Worm (Caenorhabditis elegans) whole organism, L2 larva: ENCODE measurements around the gene F22E5.2.

Experiments used
- blmp-1 ChIP-seq: sonication (generic microtip); optimal IDR thresholded peaks from 2 replicates; lab custom pipeline; 2017; ENCODE audit warnings: missing genetic modification characterization, mild to moderate bottlenecking, missing compliant biosample characterization, antibody characterized with exemption, moderate library complexity; ENCODE audit not compliant: insufficient read depth
- egl-27 ChIP-seq: sonication (generic microtip); optimal IDR thresholded peaks from 3 replicates; lab custom pipeline; 2017; ENCODE audit warnings: missing biosample characterization, missing genetic modification reagents, missing genetic modification characterization
- elt-1 ChIP-seq: fragments of 150-350 bp; optimal IDR thresholded peaks from 2 replicates; lab custom pipeline; 2014; ENCODE audit warnings: missing biosample characterization, missing genetic modification characterization
- elt-3 ChIP-seq: sonication (generic microtip); optimal IDR thresholded peaks from 2 replicates; lab custom pipeline; 2017; ENCODE audit warnings: missing biosample characterization, missing genetic modification characterization
- gmeb-1 ChIP-seq: fragments of 150-350 bp; optimal IDR thresholded peaks from 2 replicates; lab custom pipeline; 2014; ENCODE audit warnings: missing biosample characterization, missing genetic modification characterization
- lin-13 ChIP-seq: fragments of 150-350 bp; optimal IDR thresholded peaks from 2 replicates; lab custom pipeline; 2014; ENCODE audit warnings: missing biosample characterization, missing genetic modification reagents, missing genetic modification characterization
- mdl-1 ChIP-seq, 2 experiments: fragments of 150-350 bp in 1 of 2; sonication (generic microtip) in 1 of 2; optimal IDR thresholded peaks; 2 replicates each; lab custom pipeline; 2017; ENCODE audit warnings: missing biosample characterization in 2 of 2, missing genetic modification characterization in 2 of 2
- nhr-6 ChIP-seq: fragments of 150-350 bp; optimal IDR thresholded peaks from 2 replicates; lab custom pipeline; 2014; ENCODE audit warnings: missing biosample characterization, missing genetic modification characterization
- ztf-11 ChIP-seq: sonication (generic microtip); optimal IDR thresholded peaks from 2 replicates; lab custom pipeline; 2017; ENCODE audit warnings: missing biosample characterization, missing genetic modification characterization

DNA sequence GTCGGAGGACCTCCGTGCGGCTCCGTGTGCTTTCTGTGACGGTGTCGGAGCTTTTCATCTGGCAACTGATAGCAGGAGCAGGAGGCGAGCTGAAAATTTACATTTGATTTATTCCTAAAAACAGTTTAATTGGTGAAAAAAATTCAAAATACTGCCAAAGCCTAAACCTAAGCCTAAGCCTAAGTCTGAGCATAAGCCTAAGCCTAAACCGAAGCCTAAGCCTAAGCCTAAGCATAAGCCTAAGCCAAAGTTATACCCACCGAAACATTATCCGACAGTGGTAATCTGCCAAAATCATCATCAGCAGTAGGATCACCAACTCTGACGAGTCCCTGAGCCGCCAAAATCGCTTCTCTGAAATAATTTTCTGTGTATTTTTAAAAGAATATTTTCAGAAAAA is 19.6 kb downstream of the F22E5.2 start:
- no peak for TF ChIP-seq mdl-1 (tag; optimal IDR thresholded peaks at IDR 0.05; lab: Kevin White, UChicago)
- TF ChIP-seq egl-27 (tag; lab: Kevin White, UChicago): no peak
- TF ChIP-seq ztf-11 (tag; lab: Kevin White, UChicago): no peak
- no peak for TF ChIP-seq lin-13
- TF ChIP-seq nhr-6 (tag; lab: Kevin White, UChicago): no peak
- TF ChIP-seq gmeb-1 (tag; lab: Kevin White, UChicago): no peak
- no peak for TF ChIP-seq elt-3 (tag; lab: Kevin White, UChicago)
- TF ChIP-seq blmp-1 (tag; lab: Kevin White, UChicago): no peak
- no peak for TF ChIP-seq elt-1 (tag; lab: Kevin White, UChicago)
